ENCODE assay signal across 4 worm cellular contexts in the genomic region with DNA sequence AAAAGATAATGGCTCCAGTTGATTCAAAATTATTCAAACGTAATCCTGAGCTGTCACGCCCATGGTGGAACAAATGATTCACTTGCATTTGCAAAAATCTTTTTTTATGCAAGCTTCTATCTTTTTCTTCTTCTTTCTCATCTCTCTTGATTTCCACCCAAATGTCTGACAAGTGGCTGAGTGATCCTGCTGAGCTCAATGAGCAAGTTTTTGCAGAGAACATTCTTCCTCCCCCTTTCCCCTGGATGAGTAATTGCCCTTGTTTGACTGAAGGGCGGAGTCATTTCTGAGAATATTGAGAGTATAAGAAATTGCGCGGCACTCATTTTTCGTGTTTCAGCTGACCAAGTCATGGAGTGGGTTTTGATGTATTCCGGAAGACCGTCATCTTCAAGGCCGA.
A peak's percentile ranks its signal among the peaks of the same experiment; 100 is the strongest.
TF ChIP-seq lines count a peak whose summit lies in the region.

M03B6.1 (plus strand) TSS at position 334 of the 400 bp plus-strand sequence.

TF ChIP-seq in whole organism, L1 larva, 84 proteins besides CTCF, POLR2A, EP300 and RAD21:
- peak; percentile 61 for TF ChIP-seq dsc-1 (tag; optimal IDR thresholded peaks at IDR 0.05; lab: Kevin White, UChicago)
- peak; percentile 29 for TF ChIP-seq fkh-8 (tag; optimal IDR thresholded peaks at IDR 0.05; lab: Kevin White, UChicago)
- no peak for TF ChIP-seq egl-27 (tag; optimal IDR thresholded peaks at IDR 0.05; lab: Kevin White, UChicago)
- TF ChIP-seq nhr-71 (tag; optimal IDR thresholded peaks at IDR 0.05; lab: Kevin White, UChicago): peak; percentile 10
- no peak for TF ChIP-seq Y116A8C.19 (tag; optimal IDR thresholded peaks at IDR 0.05; lab: Kevin White, UChicago; ENCODE audit: borderline replicate concordance)
- no peak for TF ChIP-seq blmp-1 (tag; optimal IDR thresholded peaks at IDR 0.05; lab: Kevin White, UChicago)
- peak; percentile 60 for TF ChIP-seq lin-14 (GFP tag; optimal IDR thresholded peaks at IDR 0.05; lab: Kevin White, UChicago)
- no peak for TF ChIP-seq nhr-90 (tag; optimal IDR thresholded peaks at IDR 0.05; lab: Kevin White, UChicago; ENCODE audit: poor library complexity)
- TF ChIP-seq aha-1 (tag; optimal IDR thresholded peaks at IDR 0.05; lab: Kevin White, UChicago): no peak
- TF ChIP-seq ceh-8 (GFP tag; optimal IDR thresholded peaks at IDR 0.05; lab: Kevin White, UChicago): no peak
- TF ChIP-seq C04F5.9 (tag; optimal IDR thresholded peaks at IDR 0.05; lab: Kevin White, UChicago): no peak
- peak; percentile 31 for TF ChIP-seq egl-13 (tag; optimal IDR thresholded peaks at IDR 0.05; lab: Kevin White, UChicago)
- no peak for TF ChIP-seq swsn-7 (tag; optimal IDR thresholded peaks at IDR 0.05; lab: Kevin White, UChicago)
- TF ChIP-seq zag-1 (tag; optimal IDR thresholded peaks at IDR 0.05; lab: Kevin White, UChicago): no peak
- no peak for TF ChIP-seq sup-37 (GFP tag; optimal IDR thresholded peaks at IDR 0.05; lab: Kevin White, UChicago)
- no peak for TF ChIP-seq nhr-11 (tag; optimal IDR thresholded peaks at IDR 0.05; lab: Kevin White, UChicago)
- TF ChIP-seq grh-1 (GFP tag; IDR thresholded peaks at IDR 0.05; lab: Robert Waterston, UW): no peak
- no peak for TF ChIP-seq pag-3 (tag; optimal IDR thresholded peaks at IDR 0.05; lab: Kevin White, UChicago; ENCODE audit: borderline replicate concordance, insufficient read depth)

TF ChIP-seq in whole organism, L2 larva, 48 proteins besides CTCF, POLR2A, EP300 and RAD21:
- TF ChIP-seq R02D3.7 (tag; optimal IDR thresholded peaks at IDR 0.05; lab: Kevin White, UChicago) (no peak), sma-9 (GFP tag; optimal IDR thresholded peaks at IDR 0.05; lab: Kevin White, UChicago) (peak; percentile 24), sma-9 (tag; optimal IDR thresholded peaks at IDR 0.05; lab: Kevin White, UChicago) (no peak)

TF ChIP-seq in whole organism, L3 larva, 47 proteins besides CTCF, POLR2A, EP300 and RAD21:
- TF ChIP-seq lin-39 (tag; optimal IDR thresholded peaks at IDR 0.05; lab: Kevin White, UChicago): peak; percentile 5
- no peak for TF ChIP-seq ceh-9 (tag; optimal IDR thresholded peaks at IDR 0.05; lab: Kevin White, UChicago)
- peak; percentile 42 for TF ChIP-seq tbx-2 (tag; optimal IDR thresholded peaks at IDR 0.05; lab: Kevin White, UChicago)

TF ChIP-seq in whole organism, mixed stage, embryonic, 35 proteins besides CTCF, POLR2A, EP300 and RAD21:
- TF ChIP-seq hlh-1 (tag; optimal IDR thresholded peaks at IDR 0.05; lab: Kevin White, UChicago) (peak; percentile 24), elt-1 (tag; optimal IDR thresholded peaks at IDR 0.05; lab: Kevin White, UChicago; ENCODE audit: borderline replicate concordance, insufficient read depth) (no peak), unc-62 (GFP tag; optimal IDR thresholded peaks at IDR 0.05; lab: Kevin White, UChicago) (peak; percentile 1), ceh-83 (GFP tag; optimal IDR thresholded peaks at IDR 0.05; lab: Kevin White, UChicago) (no peak)
